Fruit fly (Drosophila melanogaster) whole organism, embryonic: ENCODE data around the gene Ldsdh1.
A peak's percentile ranks its signal among the peaks of the same experiment; 100 is the strongest.

Source experiments
- Atf3 ChIP-seq: fragments of 200-800 bp; sonication (Bioruptor generic); optimal IDR thresholded peaks from 3 replicates; lab custom pipeline; 2016; ENCODE audit warnings: missing biosample characterization, missing genetic modification characterization
- B-H1 ChIP-seq: fragments of 200-800 bp; sonication (Bioruptor generic); IDR thresholded peaks from 3 replicates; pipeline ENCODE4 v1.3.6; 2022; ENCODE audit warnings: missing biosample characterization, missing genetic modification characterization
- CG10543 ChIP-seq: fragments of 200-800 bp; sonication (Bioruptor generic); optimal IDR thresholded peaks from 3 replicates; lab custom pipeline; 2017; ENCODE audit warnings: missing biosample characterization, mild to moderate bottlenecking, missing genetic modification characterization, moderate library complexity
- CG11247 ChIP-seq: fragments of 200-800 bp; sonication (Bioruptor generic); IDR thresholded peaks from 2 replicates; pipeline ENCODE4 v1.3.6; 2022; ENCODE audit warnings: missing biosample characterization, missing genetic modification characterization
- CG12299 ChIP-seq: fragments of 200-800 bp; sonication (Bioruptor generic); optimal IDR thresholded peaks from 2 replicates; lab custom pipeline; 2018; ENCODE audit warnings: missing biosample characterization, mild to moderate bottlenecking, missing genetic modification characterization
- CG1233 ChIP-seq: fragments of 200-800 bp; sonication (Bioruptor generic); optimal IDR thresholded peaks from 4 replicates; lab custom pipeline; 2018; ENCODE audit warnings: missing biosample characterization, mild to moderate bottlenecking, missing genetic modification characterization
- CG15479 ChIP-seq: fragments of 200-800 bp; sonication (Bioruptor generic); optimal IDR thresholded peaks from 3 replicates; lab custom pipeline; 2019; ENCODE audit warnings: missing biosample characterization, mild to moderate bottlenecking, missing genetic modification characterization, moderate library complexity
- CG15601 ChIP-seq: fragments of 200-800 bp; sonication (Bioruptor generic); optimal IDR thresholded peaks from 3 replicates; lab custom pipeline; 2019; ENCODE audit warnings: missing biosample characterization, mild to moderate bottlenecking, missing genetic modification characterization, moderate library complexity
- CG15696 ChIP-seq: fragments of 200-800 bp; sonication (Bioruptor generic); optimal IDR thresholded peaks from 2 replicates; lab custom pipeline; 2019; ENCODE audit warnings: missing biosample characterization, mild to moderate bottlenecking, missing genetic modification characterization, moderate library complexity
- CG16863 ChIP-seq: fragments of 200-800 bp; sonication (Bioruptor generic); optimal IDR thresholded peaks from 3 replicates; lab custom pipeline; 2016; ENCODE audit warnings: missing biosample characterization, missing genetic modification characterization
- CG2116 ChIP-seq: fragments of 200-800 bp; sonication (Bioruptor generic); optimal IDR thresholded peaks from 3 replicates; lab custom pipeline; 2018; ENCODE audit warnings: missing biosample characterization, mild to moderate bottlenecking, missing genetic modification characterization
- CG33213 ChIP-seq: fragments of 200-800 bp; sonication (Bioruptor generic); optimal IDR thresholded peaks from 3 replicates; lab custom pipeline; 2016; ENCODE audit warnings: missing biosample characterization, missing genetic modification characterization
- CG6813 ChIP-seq: fragments of 200-800 bp; sonication (Bioruptor generic); optimal IDR thresholded peaks from 2 replicates; lab custom pipeline; 2017; ENCODE audit warnings: missing biosample characterization, missing genetic modification characterization, mild to moderate bottlenecking, moderate library complexity, missing genetic modification reagents
- CG7928 ChIP-seq: fragments of 200-800 bp; sonication (Bioruptor generic); optimal IDR thresholded peaks from 2 replicates; lab custom pipeline; 2017; ENCODE audit warnings: missing biosample characterization, mild to moderate bottlenecking, missing genetic modification characterization
- CG9797 ChIP-seq: fragments of 200-800 bp; sonication (Bioruptor generic); optimal IDR thresholded peaks from 3 replicates; lab custom pipeline; 2018; ENCODE audit warnings: missing biosample characterization, mild to moderate bottlenecking, missing genetic modification characterization
- Deaf1 ChIP-seq: fragments of 200-800 bp; optimal IDR thresholded peaks from 3 replicates; lab custom pipeline; 2019; ENCODE audit warnings: missing biosample characterization, mild to moderate bottlenecking, missing genetic modification characterization, moderate library complexity
- Ets97D ChIP-seq: fragments of 200-800 bp; sonication (Bioruptor generic); optimal IDR thresholded peaks from 3 replicates; lab custom pipeline; 2016; ENCODE audit warnings: missing biosample characterization, missing genetic modification characterization
- HHEX ChIP-seq: fragments of 200-800 bp; sonication (Bioruptor generic); optimal IDR thresholded peaks from 3 replicates; lab custom pipeline; 2017; ENCODE audit warnings: missing biosample characterization, mild to moderate bottlenecking, missing genetic modification characterization, missing genetic modification reagents
- Hr3 ChIP-seq: fragments of 200-800 bp; sonication (Bioruptor generic); optimal IDR thresholded peaks from 3 replicates; lab custom pipeline; 2016; ENCODE audit warnings: missing biosample characterization, missing genetic modification characterization
- Side ChIP-seq: fragments of 200-800 bp; sonication (Bioruptor generic); optimal IDR thresholded peaks from 2 replicates; lab custom pipeline; 2016; ENCODE audit warnings: missing biosample characterization, missing genetic modification characterization
- Sox100B ChIP-seq: fragments of 200-800 bp; sonication (Bioruptor generic); optimal IDR thresholded peaks from 3 replicates; lab custom pipeline; 2018; ENCODE audit warnings: missing biosample characterization, mild to moderate bottlenecking, missing genetic modification characterization
- Sox102F ChIP-seq: fragments of 200-800 bp; sonication (Bioruptor generic); optimal IDR thresholded peaks from 2 replicates; lab custom pipeline; 2018; ENCODE audit warnings: missing biosample characterization, mild to moderate bottlenecking, missing genetic modification characterization, moderate library complexity
- Vsx1 ChIP-seq: fragments of 200-800 bp; sonication (Bioruptor generic); optimal IDR thresholded peaks from 2 replicates; lab custom pipeline; 2017; ENCODE audit warnings: missing biosample characterization, mild to moderate bottlenecking, missing genetic modification characterization, missing genetic modification reagents
- Xbp1 ChIP-seq: fragments of 200-800 bp; sonication (Bioruptor generic); optimal IDR thresholded peaks from 3 replicates; lab custom pipeline; 2016; ENCODE audit warnings: missing biosample characterization, mild to moderate bottlenecking, missing genetic modification characterization
- ara ChIP-seq: fragments of 200-800 bp; sonication (Bioruptor generic); IDR thresholded peaks from 2 replicates; pipeline ENCODE4 v1.3.6; 2022; ENCODE audit warnings: missing biosample characterization, missing genetic modification characterization
- ash1 ChIP-seq: fragments of 200-800 bp; sonication (Bioruptor generic); optimal IDR thresholded peaks from 2 replicates; lab custom pipeline; 2018; ENCODE audit warnings: missing biosample characterization, mild to moderate bottlenecking, missing genetic modification characterization
- ato ChIP-seq: fragments of 200-800 bp; sonication (Bioruptor generic); IDR thresholded peaks from 2 replicates; pipeline ENCODE4 v1.3.6; 2022; ENCODE audit warnings: missing biosample characterization, missing genetic modification characterization; ENCODE audit not compliant: partially characterized antibody
- cato ChIP-seq: fragments of 200-800 bp; sonication (Bioruptor generic); optimal IDR thresholded peaks from 2 replicates; lab custom pipeline; 2016; ENCODE audit warnings: missing biosample characterization, missing genetic modification characterization, borderline replicate concordance
- chinmo ChIP-seq: fragments of 200-800 bp; sonication (Bioruptor generic); IDR thresholded peaks from 4 replicates; pipeline ENCODE4 v1.3.6; 2022; ENCODE audit warnings: missing biosample characterization, missing genetic modification characterization; ENCODE audit not compliant: partially characterized antibody
- crol ChIP-seq: fragments of 200-800 bp; sonication (Bioruptor generic); IDR thresholded peaks from 2 replicates; pipeline ENCODE4 v1.3.6; 2022; ENCODE audit warnings: missing biosample characterization, missing genetic modification characterization
- disco-r ChIP-seq: fragments of 200-800 bp; sonication (Bioruptor generic); optimal IDR thresholded peaks from 2 replicates; lab custom pipeline; 2016; ENCODE audit warnings: missing biosample characterization, missing genetic modification characterization
- dysf ChIP-seq: fragments of 200-800 bp; sonication (Bioruptor generic); IDR thresholded peaks from 3 replicates; pipeline ENCODE4 v1.3.6; 2022; ENCODE audit warnings: missing biosample characterization, missing genetic modification characterization
- esg ChIP-seq: fragments of 200-800 bp; sonication (Bioruptor generic); conservative IDR thresholded peaks from 2 replicates; pipeline ENCODE4 v1.3.6; 2022; ENCODE audit warnings: missing biosample characterization, missing genetic modification characterization
- eve ChIP-seq, 2 experiments: fragments of >200 bp; optimal IDR thresholded peaks; 2 replicates each; lab custom pipeline; 2017; ENCODE audit warnings: missing biosample characterization in 2 of 2, missing genetic modification characterization in 2 of 2
- exex ChIP-seq: fragments of 200-800 bp; sonication (Bioruptor generic); optimal IDR thresholded peaks from 4 replicates; lab custom pipeline; 2018; ENCODE audit warnings: missing biosample characterization, mild to moderate bottlenecking, missing genetic modification characterization, moderate library complexity
- fd64A ChIP-seq: fragments of 200-800 bp; sonication (Bioruptor generic); optimal IDR thresholded peaks from 3 replicates; lab custom pipeline; 2018; ENCODE audit warnings: missing biosample characterization, mild to moderate bottlenecking, missing genetic modification characterization
- ind ChIP-seq: fragments of 200-800 bp; sonication (Bioruptor generic); optimal IDR thresholded peaks from 3 replicates; lab custom pipeline; 2016; ENCODE audit warnings: missing biosample characterization, missing genetic modification characterization
- jigr1 ChIP-seq: fragments of 200-800 bp; sonication (Bioruptor generic); IDR thresholded peaks from 3 replicates; pipeline ENCODE4 v1.3.6; 2022; ENCODE audit warnings: missing biosample characterization, missing genetic modification characterization
- nerfin-1 ChIP-seq: fragments of 200-800 bp; sonication (Bioruptor generic); optimal IDR thresholded peaks from 3 replicates; lab custom pipeline; 2019; ENCODE audit warnings: missing biosample characterization, mild to moderate bottlenecking, missing genetic modification characterization, moderate library complexity
- p53 ChIP-seq: fragments of 200-800 bp; sonication (Bioruptor generic); optimal IDR thresholded peaks from 2 replicates; lab custom pipeline; 2016; ENCODE audit warnings: missing biosample characterization, missing genetic modification characterization
- pfk ChIP-seq: fragments of 200-800 bp; sonication (Bioruptor generic); optimal IDR thresholded peaks from 2 replicates; lab custom pipeline; 2018; ENCODE audit warnings: missing biosample characterization, mild to moderate bottlenecking, missing genetic modification characterization, moderate library complexity
- phol ChIP-seq: fragments of 200-800 bp; sonication (Bioruptor generic); optimal IDR thresholded peaks from 3 replicates; lab custom pipeline; 2018; ENCODE audit warnings: missing biosample characterization, mild to moderate bottlenecking, missing genetic modification characterization, moderate library complexity
- pum ChIP-seq: fragments of 200-800 bp; sonication (Bioruptor generic); optimal IDR thresholded peaks from 2 replicates; lab custom pipeline; 2016; ENCODE audit warnings: missing biosample characterization, missing genetic modification characterization
- sens ChIP-seq: fragments of 200-800 bp; sonication (Bioruptor generic); peaks from one replicate; lab custom pipeline; 2016; ENCODE audit warnings: missing biosample characterization, missing genetic modification characterization
- sr ChIP-seq: fragments of 200-800 bp; sonication (Bioruptor generic); IDR thresholded peaks from 3 replicates; pipeline ENCODE4 v1.3.6; 2022; ENCODE audit warnings: missing biosample characterization, missing genetic modification characterization
- sug ChIP-seq: fragments of 200-800 bp; optimal IDR thresholded peaks from 2 replicates; lab custom pipeline; 2019; ENCODE audit warnings: missing biosample characterization, mild to moderate bottlenecking, missing genetic modification characterization, moderate library complexity
- usp ChIP-seq: fragments of >200 bp; optimal IDR thresholded peaks from 2 replicates; lab custom pipeline; 2017; ENCODE audit warnings: missing biosample characterization, missing genetic modification characterization
- wdn ChIP-seq: fragments of 200-800 bp; sonication (Bioruptor generic); IDR thresholded peaks from 2 replicates; pipeline ENCODE4 v1.3.6; 2022; ENCODE audit warnings: missing biosample characterization, missing genetic modification characterization

Ldsdh1 gene

dm6 chrX:8110984-8111383 lies 29.6 kb upstream of the Ldsdh1 start (continued):
- no peak for TF ChIP-seq CG2116 (GFP tag; lab: Kevin White, UChicago)
- TF ChIP-seq Ets97D (GFP tag; lab: Kevin White, UChicago), result no peak
- no peak for TF ChIP-seq B-H1 (GFP tag; lab: Robert Waterston, UW)
- no peak for TF ChIP-seq p53 (GFP tag; lab: Kevin White, UChicago)
- TF ChIP-seq ara (GFP tag; lab: Robert Waterston, UW), result no peak
- no peak for TF ChIP-seq Sox102F
- TF ChIP-seq CG15601 (tag; lab: Kevin White, UChicago), result no peak
- peak; percentile 88 for TF ChIP-seq crol (GFP tag; lab: Robert Waterston, UW)
- no peak for TF ChIP-seq CG33213 (GFP tag; lab: Kevin White, UChicago)
- TF ChIP-seq pum, result no peak
- TF ChIP-seq CG9797, result no peak
- no peak for TF ChIP-seq CG16863 (GFP tag; lab: Kevin White, UChicago)
- peak; percentile 90; the same call in 2 of the 4 replicates for TF ChIP-seq chinmo (GFP tag; lab: Robert Waterston, UW)
- TF ChIP-seq cato (GFP tag; lab: Kevin White, UChicago), result no peak
- TF ChIP-seq Hr3, result no peak
- peak; percentile 15; the same call in 1 of the 3 replicates for TF ChIP-seq sr (GFP tag; lab: Robert Waterston, UW)
- TF ChIP-seq CG12299 (tag; lab: Kevin White, UChicago), result no peak
- no peak for TF ChIP-seq Xbp1 (GFP tag; lab: Kevin White, UChicago)
- no peak for TF ChIP-seq Sox100B (GFP tag; lab: Kevin White, UChicago)
- no peak for TF ChIP-seq Atf3 (GFP tag; lab: Kevin White, UChicago)
- peak; percentile 26 for TF ChIP-seq sug
- no peak for TF ChIP-seq ind (GFP tag; lab: Kevin White, UChicago)
- no peak for TF ChIP-seq HHEX (GFP tag; lab: Kevin White, UChicago)
- TF ChIP-seq CG11247 (GFP tag; lab: Robert Waterston, UW), result no peak
- no peak for TF ChIP-seq eve (GFP tag; optimal IDR thresholded peaks at IDR 0.05; lab: Kevin White, UChicago)
- TF ChIP-seq nerfin-1 (tag; lab: Kevin White, UChicago), result no peak
- TF ChIP-seq disco-r (GFP tag; lab: Kevin White, UChicago), result no peak
- TF ChIP-seq CG1233, result no peak
- no peak for TF ChIP-seq phol (tag; lab: Kevin White, UChicago)
- TF ChIP-seq pfk (GFP tag; lab: Kevin White, UChicago), result no peak
- TF ChIP-seq ash1 (GFP tag; lab: Kevin White, UChicago), result no peak

dm6 chrX:8107936-8108335 lies 26.5 kb upstream of the Ldsdh1 start:
- TF ChIP-seq ato (GFP tag; lab: Robert Waterston, UW) (no peak), usp (GFP tag; lab: Kevin White, UChicago) (no peak), pfk (GFP tag; lab: Kevin White, UChicago) (peak; percentile 87), exex (tag; lab: Kevin White, UChicago) (peak; percentile 72), Deaf1 (tag; lab: Kevin White, UChicago) (peak; percentile 8)

dm6 chrX:8106281-8107050 lies 25.1 kb upstream of the Ldsdh1 start:
- TF ChIP-seq sens (GFP tag; lab: Kevin White, UChicago) (peak; percentile 67), CG15696 (no peak), Vsx1 (GFP tag; lab: Kevin White, UChicago) (peak; percentile 14), CG15479 (GFP tag; lab: Kevin White, UChicago) (no peak), wdn (GFP tag; lab: Robert Waterston, UW) (no peak), esg (GFP tag; lab: Robert Waterston, UW) (no peak), CG6813 (GFP tag; lab: Kevin White, UChicago) (peak; percentile 37), Side (no peak), fd64A (GFP tag; lab: Kevin White, UChicago) (peak; percentile 0), CG7928 (GFP tag; lab: Kevin White, UChicago) (no peak), sug (peak; percentile 79), Sox100B (GFP tag; lab: Kevin White, UChicago) (no peak), CG10543 (no peak), dysf (no peak), jigr1 (GFP tag; lab: Robert Waterston, UW) (no peak)
